Worm (Caenorhabditis elegans): ENCODE results near the gene F47G9.4.

DNA sequence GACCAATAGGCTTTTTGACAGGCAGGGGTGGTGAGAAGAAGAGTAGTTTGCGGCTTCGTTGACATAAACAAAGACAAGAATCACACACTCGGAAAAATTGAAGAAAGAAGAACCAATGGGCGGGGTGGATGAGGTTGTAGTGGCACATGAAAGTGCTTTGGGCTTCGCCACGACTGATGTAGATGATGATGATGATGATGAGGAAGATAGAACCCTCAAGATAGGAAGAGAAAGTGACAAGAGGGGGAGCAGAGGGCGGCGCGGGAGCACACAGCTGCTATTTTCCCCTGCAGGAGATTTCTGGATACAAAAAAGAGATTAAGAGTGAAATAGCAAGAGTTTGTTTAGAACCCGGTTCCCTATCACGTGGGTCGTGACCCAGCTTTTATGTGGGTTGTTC, 12.7 kb downstream of the F47G9.4 start:
- TF ChIP-seq ama-1 (optimal IDR thresholded peaks at IDR 0.05) (no peak), pes-1 (GFP tag; IDR thresholded peaks at IDR 0.05) (no peak), aly-1 (tag; optimal IDR thresholded peaks at IDR 0.05) (no peak), hmg-4 (GFP tag; optimal IDR thresholded peaks at IDR 0.05) (no peak), scrt-1 (GFP tag; IDR thresholded peaks at IDR 0.05) (no peak), sea-1 (GFP tag; conservative IDR thresholded peaks at IDR 0.05) (no peak)
